Fruit fly (Drosophila melanogaster) whole organism, embryonic: Measurements from ENCODE around the gene neur.

Source experiments
- CG10431 ChIP-seq: fragments of 200-800 bp; sonication (Bioruptor generic); optimal IDR thresholded peaks from 3 replicates; lab custom pipeline; 2018; ENCODE audit warnings: missing biosample characterization, mild to moderate bottlenecking, missing genetic modification characterization
- CG1233 ChIP-seq: fragments of 200-800 bp; sonication (Bioruptor generic); optimal IDR thresholded peaks from 4 replicates; lab custom pipeline; 2018; ENCODE audit warnings: missing biosample characterization, mild to moderate bottlenecking, missing genetic modification characterization
- CG12391 ChIP-seq: fragments of 200-800 bp; sonication (Bioruptor generic); optimal IDR thresholded peaks from 3 replicates; lab custom pipeline; 2018; ENCODE audit warnings: missing biosample characterization, mild to moderate bottlenecking, missing genetic modification characterization, moderate library complexity
- CG12659 ChIP-seq: fragments of 200-800 bp; sonication (Bioruptor generic); optimal IDR thresholded peaks from 3 replicates; lab custom pipeline; 2017; ENCODE audit warnings: mild to moderate bottlenecking, missing biosample characterization, missing genetic modification reagents, missing genetic modification characterization
- CG12744 ChIP-seq: fragments of 200-800 bp; sonication (Bioruptor generic); optimal IDR thresholded peaks from 2 replicates; lab custom pipeline; 2016; ENCODE audit warnings: missing biosample characterization, missing genetic modification characterization
- CG15696 ChIP-seq: fragments of 200-800 bp; sonication (Bioruptor generic); optimal IDR thresholded peaks from 2 replicates; lab custom pipeline; 2019; ENCODE audit warnings: missing biosample characterization, mild to moderate bottlenecking, missing genetic modification characterization, moderate library complexity
- CG1603 ChIP-seq: fragments of 200-800 bp; sonication (Bioruptor generic); optimal IDR thresholded peaks from 2 replicates; lab custom pipeline; 2019; ENCODE audit warnings: missing biosample characterization, mild to moderate bottlenecking, missing genetic modification characterization, moderate library complexity
- CG16813 ChIP-seq: fragments of 200-800 bp; sonication (Bioruptor generic); IDR thresholded peaks from 3 replicates; pipeline ENCODE4 v1.3.6; 2022; ENCODE audit warnings: missing biosample characterization, missing genetic modification characterization; ENCODE audit not compliant: partially characterized antibody
- CG16863 ChIP-seq: fragments of 200-800 bp; sonication (Bioruptor generic); optimal IDR thresholded peaks from 3 replicates; lab custom pipeline; 2016; ENCODE audit warnings: missing biosample characterization, missing genetic modification characterization
- CG2120 ChIP-seq: fragments of 200-800 bp; sonication (Bioruptor generic); optimal IDR thresholded peaks from 3 replicates; lab custom pipeline; 2016; ENCODE audit warnings: missing biosample characterization, missing genetic modification characterization
- CG2202 ChIP-seq: fragments of 200-800 bp; sonication (Bioruptor generic); optimal IDR thresholded peaks from 2 replicates; lab custom pipeline; 2018; ENCODE audit warnings: missing biosample characterization, mild to moderate bottlenecking, missing genetic modification characterization
- CG2889 ChIP-seq: fragments of 200-800 bp; sonication (Bioruptor generic); IDR thresholded peaks from 3 replicates; pipeline ENCODE4 v1.3.6; 2022; ENCODE audit warnings: missing biosample characterization, missing genetic modification characterization
- CG31388 ChIP-seq: fragments of 200-800 bp; sonication (Bioruptor generic); optimal IDR thresholded peaks from 2 replicates; lab custom pipeline; 2016; ENCODE audit warnings: missing biosample characterization, missing genetic modification characterization
- CG32767 ChIP-seq: fragments of 200-800 bp; sonication (Bioruptor generic); IDR thresholded peaks from 2 replicates; pipeline ENCODE4 v1.3.6; 2022; ENCODE audit warnings: missing biosample characterization, missing genetic modification characterization
- CG34376 ChIP-seq: fragments of 200-800 bp; sonication (Bioruptor generic); optimal IDR thresholded peaks from 2 replicates; lab custom pipeline; 2018; ENCODE audit warnings: missing biosample characterization, mild to moderate bottlenecking, missing genetic modification characterization
- CG3726 ChIP-seq: fragments of 200-800 bp; sonication (Bioruptor generic); IDR thresholded peaks from 3 replicates; pipeline ENCODE4, ENCODE4 v1.3.6; 2022; ENCODE audit warnings: missing biosample characterization, missing genetic modification characterization
- CG3838 ChIP-seq: fragments of 200-800 bp; sonication (Bioruptor generic); optimal IDR thresholded peaks from 3 replicates; lab custom pipeline; 2016; ENCODE audit warnings: missing biosample characterization, missing genetic modification characterization
- CG4820 ChIP-seq: fragments of 200-800 bp; sonication (Bioruptor generic); optimal IDR thresholded peaks from 3 replicates; lab custom pipeline; 2016; ENCODE audit warnings: missing biosample characterization, missing genetic modification characterization
- CoRest ChIP-seq: fragments of 200-800 bp; sonication (Bioruptor generic); optimal IDR thresholded peaks from 3 replicates; lab custom pipeline; 2018; ENCODE audit warnings: missing biosample characterization, mild to moderate bottlenecking, missing genetic modification characterization, moderate library complexity
- D ChIP-seq, 2 experiments: fragments of 200-800 bp in 1 of 2; fragments of >200 bp in 1 of 2; sonication (Bioruptor generic) in 1 of 2; optimal IDR thresholded peaks; 2 replicates in 1 of 2; 3 replicates in 1 of 2; lab custom pipeline; 2017; ENCODE audit warnings: mild to moderate bottlenecking in 1 of 2, missing biosample characterization in 1 of 2, missing genetic modification characterization in 1 of 2, missing genetic modification reagents in 1 of 2
- Dad ChIP-seq: fragments of 200-800 bp; sonication (Bioruptor generic); optimal IDR thresholded peaks from 3 replicates; lab custom pipeline; 2016; ENCODE audit warnings: missing biosample characterization, missing genetic modification characterization
- Drgx ChIP-seq: fragments of 200-800 bp; sonication (Bioruptor generic); IDR thresholded peaks from 2 replicates; pipeline ENCODE4 v1.3.6; 2022; ENCODE audit warnings: missing biosample characterization, missing genetic modification characterization
- Fer1 ChIP-seq: fragments of 200-800 bp; sonication (Bioruptor generic); optimal IDR thresholded peaks from 2 replicates; lab custom pipeline; 2017; ENCODE audit warnings: missing biosample characterization, mild to moderate bottlenecking, missing genetic modification characterization
- Fer2 ChIP-seq: fragments of 200-800 bp; sonication (Bioruptor generic); optimal IDR thresholded peaks from 2 replicates; lab custom pipeline; 2018; ENCODE audit warnings: missing biosample characterization, mild to moderate bottlenecking, missing genetic modification characterization, moderate library complexity
- Hey ChIP-seq: fragments of 200-800 bp; sonication (Bioruptor generic); optimal IDR thresholded peaks from 3 replicates; lab custom pipeline; 2018; ENCODE audit warnings: missing biosample characterization, mild to moderate bottlenecking, missing genetic modification characterization
- HmgZ ChIP-seq: fragments of 200-800 bp; sonication (Bioruptor generic); optimal IDR thresholded peaks from 2 replicates; lab custom pipeline; 2018; ENCODE audit warnings: missing biosample characterization, mild to moderate bottlenecking, missing genetic modification characterization
- Hr78 ChIP-seq, 2 experiments: fragments of 200-800 bp in 1 of 2; fragments of >200 bp in 1 of 2; sonication (Bioruptor generic) in 1 of 2; optimal IDR thresholded peaks; 2 replicates each; lab custom pipeline; 2017 to 2019; ENCODE audit warnings: missing biosample characterization in 2 of 2, missing genetic modification characterization in 2 of 2, mild to moderate bottlenecking in 1 of 2, moderate library complexity in 1 of 2
- Kr ChIP-seq: fragments of 200-800 bp; sonication (Bioruptor generic); optimal IDR thresholded peaks from 2 replicates; lab custom pipeline; 2017; ENCODE audit warnings: missing biosample characterization, mild to moderate bottlenecking, missing genetic modification characterization
- MESR4 ChIP-seq: fragments of 200-800 bp; sonication (Bioruptor generic); optimal IDR thresholded peaks from 2 replicates; lab custom pipeline; 2018; ENCODE audit warnings: missing biosample characterization, mild to moderate bottlenecking, missing genetic modification characterization, moderate library complexity
- Max ChIP-seq: fragments of 200-800 bp; sonication (Bioruptor generic); optimal IDR thresholded peaks from 2 replicates; lab custom pipeline; 2016; ENCODE audit warnings: missing biosample characterization, mild to moderate bottlenecking, missing genetic modification characterization
- NFAT ChIP-seq: fragments of 200-800 bp; sonication (Bioruptor generic); IDR thresholded peaks from 2 replicates; pipeline ENCODE4 v1.3.6; 2022; ENCODE audit warnings: missing biosample characterization, missing genetic modification characterization
- Nf-YC ChIP-seq: fragments of 200-800 bp; optimal IDR thresholded peaks from 3 replicates; lab custom pipeline; 2019; ENCODE audit warnings: missing biosample characterization, mild to moderate bottlenecking, missing genetic modification characterization, moderate library complexity
- Six4 ChIP-seq: fragments of 200-800 bp; sonication (Bioruptor generic); optimal IDR thresholded peaks from 2 replicates; lab custom pipeline; 2016; ENCODE audit warnings: missing biosample characterization, missing genetic modification characterization
- Xbp1 ChIP-seq: fragments of 200-800 bp; sonication (Bioruptor generic); optimal IDR thresholded peaks from 3 replicates; lab custom pipeline; 2016; ENCODE audit warnings: missing biosample characterization, mild to moderate bottlenecking, missing genetic modification characterization
- YL-1 ChIP-seq: fragments of 200-800 bp; sonication (Bioruptor generic); optimal IDR thresholded peaks from 3 replicates; lab custom pipeline; 2017; ENCODE audit warnings: missing biosample characterization, mild to moderate bottlenecking, missing genetic modification characterization
- ap ChIP-seq: fragments of 200-800 bp; sonication (Bioruptor generic); IDR thresholded peaks from 2 replicates; pipeline ENCODE4 v1.3.6; 2022; ENCODE audit warnings: missing biosample characterization, missing genetic modification characterization
- bowl ChIP-seq: fragments of 200-800 bp; sonication (Bioruptor generic); IDR thresholded peaks from 2 replicates; pipeline ENCODE4 v1.3.6; 2022; ENCODE audit warnings: missing biosample characterization, missing genetic modification characterization
- croc ChIP-seq: fragments of 200-800 bp; sonication (Bioruptor generic); conservative IDR thresholded peaks from 3 replicates; pipeline ENCODE4 v1.3.6; 2022; ENCODE audit warnings: missing biosample characterization, missing genetic modification characterization
- dati ChIP-seq: fragments of 200-800 bp; sonication (Bioruptor generic); IDR thresholded peaks from 2 replicates; pipeline ENCODE4 v1.3.6; 2022; ENCODE audit warnings: missing biosample characterization, missing genetic modification characterization
- dpn ChIP-seq, 2 experiments: fragments of 200-800 bp; sonication (Bioruptor generic); optimal IDR thresholded peaks; 3 replicates each; lab custom pipeline; 2016; ENCODE audit warnings: missing biosample characterization in 2 of 2, missing genetic modification characterization in 2 of 2
- ems ChIP-seq: fragments of 200-800 bp; sonication (Bioruptor generic); optimal IDR thresholded peaks from 3 replicates; lab custom pipeline; 2016; ENCODE audit warnings: missing biosample characterization, missing genetic modification characterization
- esg ChIP-seq: fragments of 200-800 bp; sonication (Bioruptor generic); conservative IDR thresholded peaks from 2 replicates; pipeline ENCODE4 v1.3.6; 2022; ENCODE audit warnings: missing biosample characterization, missing genetic modification characterization
- fd102C ChIP-seq: fragments of 200-800 bp; sonication (Bioruptor generic); optimal IDR thresholded peaks from 2 replicates; lab custom pipeline; 2018; ENCODE audit warnings: missing biosample characterization, mild to moderate bottlenecking, missing genetic modification characterization, moderate library complexity
- gce ChIP-seq: fragments of 200-800 bp; sonication (Bioruptor generic); IDR thresholded peaks from 3 replicates; pipeline ENCODE4 v1.3.6; 2022; ENCODE audit warnings: missing biosample characterization, missing genetic modification characterization
- grau ChIP-seq: fragments of 200-800 bp; optimal IDR thresholded peaks from 3 replicates; lab custom pipeline; 2019; ENCODE audit warnings: missing biosample characterization, mild to moderate bottlenecking, missing genetic modification characterization, moderate library complexity
- jing ChIP-seq: fragments of 200-800 bp; sonication (Bioruptor generic); optimal IDR thresholded peaks from 2 replicates; lab custom pipeline; 2018; ENCODE audit warnings: missing biosample characterization, mild to moderate bottlenecking, missing genetic modification characterization
- org-1 ChIP-seq: fragments of 200-800 bp; sonication (Bioruptor generic); optimal IDR thresholded peaks from 2 replicates; lab custom pipeline; 2017; ENCODE audit warnings: missing biosample characterization, missing genetic modification characterization
- sc ChIP-seq, 3 experiments: fragments of >200 bp in 2 of 3; fragments of 200-800 bp in 1 of 3; sonication (Bioruptor generic) in 1 of 3; optimal IDR thresholded peaks; 2 replicates in 2 of 3; 3 replicates in 1 of 3; lab custom pipeline; 2017; ENCODE audit warnings: mild to moderate bottlenecking in 1 of 3, missing biosample characterization in 1 of 3, missing genetic modification characterization in 1 of 3, missing genetic modification reagents in 1 of 3
- wdn ChIP-seq: fragments of 200-800 bp; sonication (Bioruptor generic); IDR thresholded peaks from 2 replicates; pipeline ENCODE4 v1.3.6; 2022; ENCODE audit warnings: missing biosample characterization, missing genetic modification characterization
- zfh2 ChIP-seq: fragments of 200-800 bp; sonication (Bioruptor generic); optimal IDR thresholded peaks from 2 replicates; lab custom pipeline; 2016; ENCODE audit warnings: missing biosample characterization, missing genetic modification characterization

neur gene

DNA sequence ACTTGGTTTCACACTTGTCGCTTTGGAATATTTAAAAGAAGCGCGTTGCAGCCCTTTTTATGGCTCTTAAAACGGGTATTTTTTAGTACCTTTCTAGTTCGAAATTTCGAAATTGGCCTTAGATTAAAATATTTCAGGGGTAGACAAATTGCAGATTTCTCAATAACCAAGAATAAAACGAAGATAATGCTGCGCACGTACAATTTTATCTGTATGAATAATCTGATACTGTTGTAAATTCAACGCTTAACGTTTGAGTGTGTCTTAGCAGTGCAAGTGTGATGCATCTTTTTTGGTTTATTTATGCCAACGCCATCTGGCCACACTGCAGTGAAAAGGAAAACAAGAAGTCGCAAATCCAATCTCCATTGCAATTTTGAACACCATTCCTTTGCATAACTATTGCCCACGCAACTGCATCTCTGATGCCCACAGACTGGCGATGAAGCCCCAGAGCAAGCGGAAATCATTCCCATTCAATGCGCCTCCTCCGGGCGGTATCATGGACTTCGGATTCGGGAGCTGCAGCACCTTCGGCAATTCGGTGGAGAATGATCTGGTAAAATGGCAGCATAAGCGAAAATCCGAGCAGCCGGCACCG is 11.3 kb upstream of the neur start, which contains the start of gene Nmdmc (continued):
- no peak for TF ChIP-seq org-1 (GFP tag; lab: Kevin White, UChicago)
- no peak for TF ChIP-seq CG12744 (GFP tag; lab: Kevin White, UChicago)
- peak; percentile 60 for TF ChIP-seq CG1603
- no peak for TF ChIP-seq CG3838 (GFP tag; lab: Kevin White, UChicago)
- TF ChIP-seq dati (GFP tag; lab: Robert Waterston, UW), result no peak
- TF ChIP-seq Six4, result no peak
- TF ChIP-seq CG16813, result no peak
- peak; percentile 26 for TF ChIP-seq HmgZ
- no peak for TF ChIP-seq CG2120 (GFP tag; lab: Kevin White, UChicago)
- peak; percentile 36 for TF ChIP-seq Nf-YC (tag; lab: Kevin White, UChicago)
- no peak for TF ChIP-seq esg (GFP tag; lab: Robert Waterston, UW)
- TF ChIP-seq CG32767 (GFP tag; lab: Robert Waterston, UW), result no peak
- TF ChIP-seq Dad (GFP tag; lab: Kevin White, UChicago), result no peak
- TF ChIP-seq YL-1 (GFP tag; lab: Kevin White, UChicago), result peak; percentile 38
- TF ChIP-seq MESR4 (GFP tag; lab: Kevin White, UChicago), result peak; percentile 80
- TF ChIP-seq CG10431 (GFP tag; lab: Kevin White, UChicago), result no peak
- no peak for TF ChIP-seq CG2889 (GFP tag; lab: Robert Waterston, UW)
- no peak for TF ChIP-seq Xbp1 (GFP tag; lab: Kevin White, UChicago)
- peak; percentile 43 for TF ChIP-seq CG12659 (GFP tag; lab: Kevin White, UChicago)
- TF ChIP-seq CG2202 (tag; lab: Kevin White, UChicago), result no peak
- no peak for TF ChIP-seq ap (GFP tag; lab: Robert Waterston, UW)
- no peak for TF ChIP-seq Max (GFP tag; lab: Kevin White, UChicago)
- no peak for TF ChIP-seq CG12391 (tag; lab: Kevin White, UChicago)
- no peak for TF ChIP-seq CG16863 (GFP tag; lab: Kevin White, UChicago)
- TF ChIP-seq zfh2 (GFP tag; lab: Kevin White, UChicago), result no peak
- no peak for TF ChIP-seq CG1233 (GFP tag; lab: Kevin White, UChicago)
- TF ChIP-seq bowl (GFP tag; lab: Robert Waterston, UW), result no peak
- TF ChIP-seq D (optimal IDR thresholded peaks at IDR 0.05; lab: Kevin White, UChicago), result no peak
- no peak for TF ChIP-seq D (GFP tag; optimal IDR thresholded peaks at IDR 0.05; lab: Kevin White, UChicago)
- no peak for TF ChIP-seq gce (GFP tag; lab: Robert Waterston, UW)
- no peak for TF ChIP-seq Fer1
- no peak for TF ChIP-seq ems (GFP tag; lab: Kevin White, UChicago)
- no peak for TF ChIP-seq fd102C
- no peak for TF ChIP-seq NFAT (GFP tag; lab: Robert Waterston, UW)
- no peak for TF ChIP-seq Hey (tag; lab: Kevin White, UChicago)
- TF ChIP-seq dpn (GFP tag; optimal IDR thresholded peaks at IDR 0.05; lab: Kevin White, UChicago), result no peak
- TF ChIP-seq croc (GFP tag; lab: Robert Waterston, UW), result no peak
- TF ChIP-seq CG15696 (tag; lab: Kevin White, UChicago), result no peak
- peak; percentile 29 for TF ChIP-seq CoRest (tag; lab: Kevin White, UChicago)
- TF ChIP-seq CG34376 (GFP tag; lab: Kevin White, UChicago), result peak; percentile 26
- TF ChIP-seq CG31388 (GFP tag; lab: Kevin White, UChicago), result no peak
- TF ChIP-seq Fer2 (tag; lab: Kevin White, UChicago), result no peak
- no peak for TF ChIP-seq CG3726 (GFP tag; lab: Robert Waterston, UW)
- peak; percentile 1 for TF ChIP-seq Kr (GFP tag; lab: Kevin White, UChicago)
- TF ChIP-seq wdn (GFP tag; lab: Robert Waterston, UW), result no peak
- no peak for TF ChIP-seq Drgx (GFP tag; lab: Robert Waterston, UW)
- TF ChIP-seq Hr78 (GFP tag; optimal IDR thresholded peaks at IDR 0.05; lab: Kevin White, UChicago), result no peak
- no peak for TF ChIP-seq jing (GFP tag; lab: Kevin White, UChicago)
- TF ChIP-seq grau (tag; lab: Kevin White, UChicago), result peak; percentile 23
- TF ChIP-seq sc (optimal IDR thresholded peaks at IDR 0.05; lab: Kevin White, UChicago), result no peak
- TF ChIP-seq sc (GFP tag; optimal IDR thresholded peaks at IDR 0.05; lab: Kevin White, UChicago), result no peak
- TF ChIP-seq CG4820, result no peak
